Worm (Caenorhabditis elegans) whole organism, mixed stage, embryonic: ENCODE data around the gene Y49F6A.12.

Experiments used
- ceh-39 ChIP-seq: fragments of 150-350 bp; optimal IDR thresholded peaks from 2 replicates; lab custom pipeline; 2014; ENCODE audit warnings: missing biosample characterization, missing genetic modification characterization
- elt-3 ChIP-seq: fragments of 150-350 bp; optimal IDR thresholded peaks from 2 replicates; lab custom pipeline; 2014; ENCODE audit warnings: missing biosample characterization, missing genetic modification characterization
- lsy-2 ChIP-seq: fragments of 150-350 bp; optimal IDR thresholded peaks from 2 replicates; lab custom pipeline; 2014; ENCODE audit warnings: missing biosample characterization, missing genetic modification characterization
- mab-5 ChIP-seq: fragments of 150-350 bp; optimal IDR thresholded peaks from 2 replicates; lab custom pipeline; 2014; ENCODE audit warnings: missing biosample characterization, missing genetic modification characterization
- nhr-12 ChIP-seq: fragments of 150-350 bp; optimal IDR thresholded peaks from 2 replicates; lab custom pipeline; 2014; ENCODE audit warnings: missing biosample characterization, missing genetic modification characterization
- nhr-76 ChIP-seq: sonication (generic microtip); optimal IDR thresholded peaks from 2 replicates; lab custom pipeline; 2017; ENCODE audit warnings: missing biosample characterization, missing genetic modification characterization
- pha-4 ChIP-seq: fragments of 150-350 bp; optimal IDR thresholded peaks from 2 replicates; lab custom pipeline; 2018; ENCODE audit warnings: missing biosample characterization, missing genetic modification reagents, missing genetic modification characterization
- sem-2 ChIP-seq: fragments of 200-800 bp; sonication (Bioruptor generic); optimal IDR thresholded peaks from 2 replicates; lab custom pipeline; 2018; ENCODE audit warnings: mild to moderate bottlenecking, missing genetic modification characterization, missing compliant biosample characterization
- sptf-1 ChIP-seq: sonication (generic microtip); optimal IDR thresholded peaks from 2 replicates; lab custom pipeline; 2017; ENCODE audit warnings: mild to moderate bottlenecking, missing genetic modification characterization, moderate library complexity, missing compliant biosample characterization
- tbx-8 ChIP-seq: fragments of 200-800 bp; sonication (Bioruptor generic); optimal IDR thresholded peaks from 2 replicates; lab custom pipeline; 2018; ENCODE audit warnings: mild to moderate bottlenecking, missing genetic modification characterization, moderate library complexity, missing compliant biosample characterization
- unc-62 ChIP-seq: fragments of 150-350 bp; optimal IDR thresholded peaks from 2 replicates; lab custom pipeline; 2014; ENCODE audit warnings: missing biosample characterization, missing genetic modification reagents, missing genetic modification characterization

DNA sequence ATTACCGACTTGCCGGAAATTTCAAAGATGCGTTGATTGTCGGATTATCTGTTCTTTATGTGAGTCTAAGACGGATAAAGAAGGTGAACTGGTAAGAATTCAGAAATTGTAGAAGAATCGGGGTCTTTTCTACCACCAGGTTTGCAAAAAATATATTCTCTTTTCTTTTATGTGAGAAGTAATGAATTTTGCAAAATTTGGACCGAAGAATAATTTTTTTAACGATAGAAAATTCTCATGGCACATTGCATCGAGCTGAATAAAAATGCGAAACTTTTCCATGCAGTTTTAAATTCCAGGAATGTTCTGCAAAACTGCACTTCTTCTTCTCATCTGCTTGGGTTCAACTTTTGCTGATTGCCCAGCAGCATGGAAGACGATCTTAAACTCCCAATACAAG lies 22.2 kb upstream of the Y49F6A.12 start, which contains the start of gene clec-130:
- TF ChIP-seq sptf-1 (tag; lab: Kevin White, UChicago) (no peak), lsy-2 (tag; lab: Kevin White, UChicago) (no peak), tbx-8 (GFP tag; lab: Kevin White, UChicago) (no peak), sem-2 (GFP tag; lab: Kevin White, UChicago) (no peak), nhr-12 (tag; lab: Kevin White, UChicago) (no peak), ceh-39 (tag; lab: Kevin White, UChicago) (no peak), mab-5 (tag; lab: Kevin White, UChicago) (no peak), elt-3 (tag; lab: Kevin White, UChicago) (no peak), nhr-76 (tag; lab: Kevin White, UChicago) (no peak), pha-4 (tag; lab: Kevin White, UChicago) (no peak), unc-62 (GFP tag; lab: Kevin White, UChicago) (no peak)
